Fruit fly (Drosophila melanogaster): ENCODE data around the gene CG31957.

Gene CG31957

DNA sequence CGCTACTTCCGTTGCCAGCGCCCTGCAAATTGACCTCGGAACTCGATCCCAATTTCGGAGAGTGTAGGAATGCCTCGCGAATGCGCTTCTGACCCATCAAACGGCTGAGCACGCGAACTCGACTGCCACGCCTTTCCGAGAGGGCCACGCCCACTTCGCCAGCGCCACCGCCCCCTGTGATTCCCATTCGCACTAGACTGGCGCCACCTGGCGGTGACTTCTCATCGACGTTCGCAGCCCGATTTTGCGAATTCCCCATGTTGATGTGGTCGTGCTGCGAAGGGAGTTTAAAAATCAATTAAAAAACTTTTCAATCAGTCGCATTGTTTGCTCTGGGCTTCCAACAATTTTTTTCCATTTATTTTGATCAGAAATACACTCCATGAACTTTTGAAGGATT lies 21.1 kb upstream of the CG31957 start:
- TF ChIP-seq rgr (GFP tag; optimal IDR thresholded peaks at IDR 0.05) (no peak), br (GFP tag; optimal IDR thresholded peaks at IDR 0.05) (no peak), pan (optimal IDR thresholded peaks at IDR 0.05) (no peak), Sp1 (GFP tag; optimal IDR thresholded peaks at IDR 0.05) (no peak), Dfd (GFP tag; optimal IDR thresholded peaks at IDR 0.05) (no peak)

DNA sequence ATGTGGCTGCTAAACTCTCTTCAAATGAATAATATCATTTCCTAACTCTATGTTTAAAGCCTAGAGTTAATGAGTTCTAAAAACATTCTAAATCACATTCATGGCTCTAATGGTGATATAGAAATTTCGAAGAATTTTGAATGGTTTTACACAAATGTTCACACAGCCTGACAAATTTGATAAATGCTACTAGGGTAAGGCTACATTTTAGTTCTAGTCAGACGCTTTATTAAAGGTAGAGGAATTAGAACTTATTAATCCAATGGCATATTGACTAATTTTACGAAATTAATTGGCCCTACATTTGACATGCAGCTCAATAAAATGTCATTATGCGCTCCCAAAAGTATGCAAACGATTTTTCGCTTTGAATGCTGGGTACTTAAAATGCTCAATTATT lies 17.6 kb upstream of the CG31957 start:
- no peak for TF ChIP-seq Jra (GFP tag; optimal IDR thresholded peaks at IDR 0.05)
- peak; percentile 80 for TF ChIP-seq Myc (optimal IDR thresholded peaks at IDR 0.05)
- no peak for TF ChIP-seq CrebA (GFP tag; optimal IDR thresholded peaks at IDR 0.05; ENCODE audit: borderline replicate concordance)
- no peak for TF ChIP-seq HLH106 (tag; optimal IDR thresholded peaks at IDR 0.05)
- no peak for TF ChIP-seq CG9705 (GFP tag; optimal IDR thresholded peaks at IDR 0.05)
- TF ChIP-seq GATAd (GFP tag; optimal IDR thresholded peaks at IDR 0.05): no peak
- TF ChIP-seq dsf (GFP tag; optimal IDR thresholded peaks at IDR 0.05; ENCODE audit: borderline replicate concordance): no peak
- TF ChIP-seq Vsx2 (GFP tag; optimal IDR thresholded peaks at IDR 0.05; ENCODE audit: partially characterized antibody): peak; percentile 25
- TF ChIP-seq jim (GFP tag; optimal IDR thresholded peaks at IDR 0.05): no peak
- TF ChIP-seq usp (GFP tag; optimal IDR thresholded peaks at IDR 0.05): no peak

DNA sequence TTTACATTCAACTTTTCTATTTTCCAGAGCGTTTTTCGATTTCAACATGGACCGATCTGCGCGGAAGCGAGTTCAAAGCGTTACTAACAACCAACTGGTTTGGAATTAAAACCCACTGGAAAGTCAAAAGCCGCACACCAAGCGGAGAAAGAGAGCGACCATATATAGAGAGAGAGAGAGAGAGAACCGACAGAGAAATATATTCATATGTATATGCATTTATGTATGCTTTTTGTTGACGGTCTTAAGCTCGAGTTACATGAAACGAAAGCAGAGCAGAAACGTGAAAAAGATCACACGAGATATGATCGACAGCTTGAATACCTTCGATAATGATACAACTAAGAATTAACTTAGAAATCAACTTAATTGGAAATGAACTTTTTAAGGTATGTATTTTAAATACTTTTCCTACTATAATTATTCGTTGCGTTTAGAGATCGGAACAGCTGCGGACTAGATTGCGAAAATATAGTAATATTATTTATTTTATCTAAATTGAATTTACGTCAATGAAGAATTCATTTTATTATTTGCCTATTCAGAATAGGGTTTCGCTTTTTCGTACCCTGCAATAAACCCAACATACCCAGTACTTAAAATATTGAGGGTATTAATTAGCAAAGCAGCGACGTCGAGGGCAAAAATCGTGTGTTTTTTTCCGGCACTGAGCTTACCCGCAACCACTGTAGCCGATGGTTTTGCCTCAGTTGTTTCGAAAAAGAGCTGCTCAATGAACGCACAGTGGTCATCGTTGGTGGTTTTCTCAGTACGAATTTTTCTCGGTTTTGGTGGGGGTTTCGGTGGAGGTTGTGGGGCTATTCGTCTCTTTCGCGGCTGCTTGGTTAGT lies 16.7 kb upstream of the CG31957 start:
- TF ChIP-seq woc (GFP tag; optimal IDR thresholded peaks at IDR 0.05) (peak; percentile 78), OdsH (GFP tag; optimal IDR thresholded peaks at IDR 0.05) (peak; percentile 75), Dif (GFP tag; optimal IDR thresholded peaks at IDR 0.05; ENCODE audit: partially characterized antibody) (peak; percentile 65), tai (GFP tag; optimal IDR thresholded peaks at IDR 0.05) (peak; percentile 29), Myc (optimal IDR thresholded peaks at IDR 0.05) (no peak), CG9705 (GFP tag; optimal IDR thresholded peaks at IDR 0.05) (peak; percentile 47), Sp1 (GFP tag; optimal IDR thresholded peaks at IDR 0.05) (peak; percentile 84), Hr78 (GFP tag; optimal IDR thresholded peaks at IDR 0.05) (no peak), rgr (GFP tag; optimal IDR thresholded peaks at IDR 0.05) (peak; percentile 55), br (GFP tag; optimal IDR thresholded peaks at IDR 0.05) (peak; percentile 18), Hnf4 (GFP tag; optimal IDR thresholded peaks at IDR 0.05) (peak; percentile 6), sv (GFP tag; optimal IDR thresholded peaks at IDR 0.05) (peak; percentile 18), Mio (GFP tag; optimal IDR thresholded peaks at IDR 0.05) (no peak), HLH106 (tag; optimal IDR thresholded peaks at IDR 0.05) (peak; percentile 71), lola (GFP tag; optimal IDR thresholded peaks at IDR 0.05) (no peak), Dfd (GFP tag; optimal IDR thresholded peaks at IDR 0.05) (no peak), brk (GFP tag; optimal IDR thresholded peaks at IDR 0.05) (peak; percentile 45), dl (GFP tag; optimal IDR thresholded peaks at IDR 0.05; ENCODE audit: insufficient read depth in 1 of 2, partially characterized antibody in 2 of 2) (peak in 1 of 2 experiments; percentile 31), N (GFP tag; optimal IDR thresholded peaks at IDR 0.05) (no peak), pan (optimal IDR thresholded peaks at IDR 0.05) (peak; percentile 70), fru (GFP tag; optimal IDR thresholded peaks at IDR 0.05) (peak; percentile 74), ey (GFP tag; optimal IDR thresholded peaks at IDR 0.05) (peak; percentile 34), dmrt93B (GFP tag; optimal IDR thresholded peaks at IDR 0.05) (peak; percentile 54), Vsx2 (GFP tag; optimal IDR thresholded peaks at IDR 0.05; ENCODE audit: partially characterized antibody) (peak; percentile 77), h (GFP tag; optimal IDR thresholded peaks at IDR 0.05) (peak; percentile 42), Rel (GFP tag; optimal IDR thresholded peaks at IDR 0.05) (peak; percentile 4), Rel (tag; optimal IDR thresholded peaks at IDR 0.05) (no peak), foxo (GFP tag; optimal IDR thresholded peaks at IDR 0.05) (peak in 1 of 2 experiments; percentile 72), psq (GFP tag; optimal IDR thresholded peaks at IDR 0.05) (peak; percentile 80)

DNA sequence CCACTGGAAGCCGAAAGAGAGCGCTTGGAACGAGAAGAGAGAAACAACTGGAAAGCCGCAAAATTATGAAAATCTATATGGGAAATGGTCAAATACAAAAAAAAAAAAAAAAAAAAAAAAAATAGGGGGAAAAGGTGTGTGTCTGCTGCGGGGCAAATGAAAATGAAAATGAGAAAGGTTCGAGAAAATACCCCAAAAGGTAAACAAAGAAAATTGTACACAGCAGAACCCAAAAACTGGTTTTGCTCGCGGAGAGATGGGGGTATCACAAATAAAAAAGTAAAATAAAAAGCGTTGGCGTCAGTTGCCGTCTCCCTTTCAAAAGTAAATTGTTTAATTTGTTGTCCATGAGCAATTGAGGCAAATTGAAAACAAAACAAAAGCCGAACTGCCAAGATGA lies 15.9 kb upstream of the CG31957 start:
- TF ChIP-seq h (GFP tag; optimal IDR thresholded peaks at IDR 0.05) (no peak), rgr (GFP tag; optimal IDR thresholded peaks at IDR 0.05) (no peak), sage (GFP tag; optimal IDR thresholded peaks at IDR 0.05) (no peak), jim (GFP tag; optimal IDR thresholded peaks at IDR 0.05) (peak; percentile 29)
